Fruit fly (Drosophila melanogaster): ENCODE results near the gene CG9555.

Gene CG9555

DNA sequence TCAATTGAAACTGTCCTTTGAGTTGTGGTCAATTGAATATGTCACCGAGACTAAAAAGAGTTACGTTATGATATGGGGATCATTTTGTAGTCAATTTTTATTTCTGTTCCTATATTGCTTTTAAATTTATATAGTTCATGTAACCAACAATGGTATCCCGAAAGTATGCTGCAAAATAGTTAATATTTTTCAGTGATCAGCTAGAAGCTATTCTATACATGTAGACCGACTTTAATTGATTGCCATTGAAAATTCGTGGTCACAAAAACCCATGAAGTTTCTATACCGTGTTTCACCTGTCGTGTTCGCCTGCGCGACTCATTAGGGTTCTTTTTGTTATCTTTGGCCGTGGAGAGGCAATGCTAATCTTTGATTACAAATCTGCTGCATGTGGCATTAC lies 17.0 kb upstream of the CG9555 start:
- TF ChIP-seq Dif (GFP tag; optimal IDR thresholded peaks at IDR 0.05; ENCODE audit: partially characterized antibody) (no peak), psq (GFP tag; optimal IDR thresholded peaks at IDR 0.05) (no peak), N (GFP tag; optimal IDR thresholded peaks at IDR 0.05) (peak; percentile 21), Myc (optimal IDR thresholded peaks at IDR 0.05) (peak; percentile 41)

DNA sequence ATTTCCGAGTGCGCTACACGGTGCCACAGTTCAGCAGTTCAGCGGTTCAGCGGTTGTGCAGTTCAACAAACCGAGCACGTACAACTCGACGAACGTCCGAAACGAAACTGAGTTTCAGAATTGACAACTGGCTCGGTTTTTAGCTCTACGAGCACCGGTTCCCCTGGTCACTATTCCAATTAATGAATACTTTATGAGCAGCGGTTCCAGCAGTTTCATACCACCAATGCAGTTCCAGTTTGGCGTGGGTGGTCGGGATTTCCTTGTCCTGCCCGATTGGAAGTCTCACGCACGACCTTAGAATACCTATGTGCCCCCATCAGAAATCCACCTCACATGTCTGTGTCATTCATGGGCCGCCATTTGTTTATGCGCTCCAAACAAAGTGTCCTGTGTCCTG lies 16.2 kb upstream of the CG9555 start, which contains the start of gene CG9541:
TSS of gene CG9541 (minus strand) at position 101 of the 400 bp plus-strand sequence.
- TF ChIP-seq jim (GFP tag; optimal IDR thresholded peaks at IDR 0.05) = no peak
- TF ChIP-seq Abd-B (GFP tag; optimal IDR thresholded peaks at IDR 0.05) = no peak
- TF ChIP-seq foxo (GFP tag; optimal IDR thresholded peaks at IDR 0.05) = no peak
- TF ChIP-seq Jra (GFP tag; optimal IDR thresholded peaks at IDR 0.05) = no peak
- TF ChIP-seq Myc (optimal IDR thresholded peaks at IDR 0.05) = no peak
- no peak for TF ChIP-seq Dif (GFP tag; optimal IDR thresholded peaks at IDR 0.05; ENCODE audit: partially characterized antibody)
- no peak for TF ChIP-seq Hr78 (GFP tag; optimal IDR thresholded peaks at IDR 0.05)
- no peak for TF ChIP-seq rgr (GFP tag; optimal IDR thresholded peaks at IDR 0.05)
- no peak for TF ChIP-seq brk (GFP tag; optimal IDR thresholded peaks at IDR 0.05)
- no peak for TF ChIP-seq tai (GFP tag; optimal IDR thresholded peaks at IDR 0.05)
- TF ChIP-seq lola (GFP tag; optimal IDR thresholded peaks at IDR 0.05) = no peak

DNA sequence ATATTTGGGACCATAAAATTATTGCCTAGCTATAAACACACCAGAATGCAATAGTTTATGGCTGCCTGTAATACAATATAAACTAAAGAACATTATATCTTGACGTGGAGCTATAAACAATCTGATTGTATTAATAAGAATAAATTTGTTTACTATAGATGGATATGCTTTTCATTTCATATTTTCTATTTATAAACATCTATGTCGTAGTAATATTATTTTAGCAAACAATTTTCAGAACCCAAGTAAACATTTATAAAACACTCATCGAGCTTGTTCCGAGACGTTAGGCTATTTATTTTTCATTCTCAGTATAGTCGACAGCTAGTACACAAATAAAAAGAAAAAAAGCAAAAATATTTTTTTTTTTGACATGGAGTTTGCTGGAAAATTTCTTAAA lies 11.2 kb upstream of the CG9555 start, which contains the start of gene CG18662:
TSS of gene CG18662 (plus strand) at position 301 of the 400 bp plus-strand sequence.
- TF ChIP-seq pan (optimal IDR thresholded peaks at IDR 0.05) = no peak
- TF ChIP-seq CrebA (GFP tag; optimal IDR thresholded peaks at IDR 0.05; ENCODE audit: borderline replicate concordance) = no peak
- TF ChIP-seq Vsx2 (GFP tag; optimal IDR thresholded peaks at IDR 0.05; ENCODE audit: partially characterized antibody) = no peak
- TF ChIP-seq psq (GFP tag; optimal IDR thresholded peaks at IDR 0.05) = no peak
- no peak for TF ChIP-seq foxo (GFP tag; optimal IDR thresholded peaks at IDR 0.05)
- no peak for TF ChIP-seq woc (GFP tag; optimal IDR thresholded peaks at IDR 0.05)
- no peak for TF ChIP-seq rgr (GFP tag; optimal IDR thresholded peaks at IDR 0.05)
- TF ChIP-seq GATAd (GFP tag; optimal IDR thresholded peaks at IDR 0.05) = no peak

DNA sequence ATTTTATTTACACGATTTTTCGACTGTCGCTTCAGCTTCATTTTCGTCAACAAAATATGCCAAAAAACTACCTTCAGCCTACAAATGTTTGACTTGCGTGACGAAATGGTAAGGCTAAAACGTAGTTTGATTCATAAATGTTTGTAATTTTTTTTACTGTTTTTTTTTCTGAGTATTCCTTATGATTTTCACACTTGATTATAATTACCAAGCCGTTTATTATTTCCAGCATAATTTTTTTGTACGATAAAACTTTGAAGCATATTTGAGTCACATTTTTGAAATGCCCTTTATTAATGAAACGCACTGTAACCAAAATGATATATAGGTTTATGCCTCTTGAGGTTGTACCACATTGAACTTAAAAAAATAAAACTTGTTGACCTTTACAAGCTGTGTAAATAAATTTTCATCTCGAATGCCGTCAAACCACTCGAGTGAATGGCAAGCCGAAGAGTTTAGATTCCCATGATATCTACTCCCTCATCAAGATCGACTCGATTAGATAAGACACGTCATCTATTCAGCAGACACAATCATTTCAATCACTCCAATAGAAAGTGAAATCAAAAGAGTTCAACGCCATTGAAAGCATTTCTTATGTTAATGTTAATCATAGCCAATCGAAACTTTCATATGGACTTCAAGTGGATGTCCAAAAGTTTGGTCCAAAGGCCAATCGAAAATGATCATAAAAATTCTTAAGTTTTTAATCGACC lies 8.8 kb upstream of the CG9555 start:
- TF ChIP-seq br (GFP tag; optimal IDR thresholded peaks at IDR 0.05) (no peak), Dfd (GFP tag; optimal IDR thresholded peaks at IDR 0.05) (no peak), ey (GFP tag; optimal IDR thresholded peaks at IDR 0.05) (no peak), sage (GFP tag; optimal IDR thresholded peaks at IDR 0.05) (no peak), CG32264 (GFP tag; optimal IDR thresholded peaks at IDR 0.05) (no peak), pan (optimal IDR thresholded peaks at IDR 0.05) (no peak), rgr (GFP tag; optimal IDR thresholded peaks at IDR 0.05) (no peak), OdsH (GFP tag; optimal IDR thresholded peaks at IDR 0.05) (no peak), Jra (GFP tag; optimal IDR thresholded peaks at IDR 0.05) (no peak), tai (GFP tag; optimal IDR thresholded peaks at IDR 0.05) (no peak)

DNA sequence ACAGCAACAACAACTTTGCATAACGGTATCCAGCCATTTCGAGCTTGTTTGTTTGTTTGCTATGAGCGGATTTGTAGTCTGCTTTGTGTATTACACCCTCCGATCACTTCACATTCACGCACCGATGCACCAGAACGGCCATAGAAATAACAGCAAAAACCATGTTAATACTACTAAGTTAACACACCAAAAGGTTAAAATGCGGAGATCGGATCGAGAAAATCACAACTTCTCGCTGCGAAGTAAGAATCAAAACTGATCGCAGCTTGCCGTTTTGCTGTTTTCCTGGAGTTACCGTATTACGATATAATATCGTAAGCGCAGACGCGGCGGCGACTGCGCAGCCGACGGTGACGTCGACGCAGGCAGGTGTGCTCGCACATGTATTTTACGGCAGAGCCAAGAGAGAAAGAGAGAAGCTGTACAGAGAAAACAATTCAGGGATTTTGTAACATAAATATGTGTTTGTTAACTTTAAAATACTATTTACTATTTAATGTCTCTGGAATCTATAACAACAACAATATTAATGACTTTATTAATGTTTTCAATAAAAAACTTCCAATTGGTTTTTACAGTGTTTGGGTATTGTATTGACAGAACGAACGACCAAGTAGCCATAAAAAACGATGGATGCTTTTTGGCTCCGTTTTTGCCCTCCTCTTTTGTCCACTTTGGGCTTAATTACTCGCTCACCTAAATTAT lies 6.8 kb upstream of the CG9555 start, which contains the start of gene CG13101:
TSS of gene CG13101 (minus strand) at position 259 of the 705 bp plus-strand sequence.
- TF ChIP-seq N (GFP tag; optimal IDR thresholded peaks at IDR 0.05) (no peak), usp (GFP tag; optimal IDR thresholded peaks at IDR 0.05) (no peak), tai (GFP tag; optimal IDR thresholded peaks at IDR 0.05) (peak; percentile 88), jim (GFP tag; optimal IDR thresholded peaks at IDR 0.05) (no peak), Hnf4 (GFP tag; optimal IDR thresholded peaks at IDR 0.05) (peak; percentile 97), Dfd (GFP tag; optimal IDR thresholded peaks at IDR 0.05) (peak; percentile 27), br (GFP tag; optimal IDR thresholded peaks at IDR 0.05) (peak; percentile 96), foxo (GFP tag; optimal IDR thresholded peaks at IDR 0.05) (peak in 1 of 2 experiments; percentile 97), Dif (GFP tag; optimal IDR thresholded peaks at IDR 0.05; ENCODE audit: partially characterized antibody) (peak; percentile 31), Rel (GFP tag; optimal IDR thresholded peaks at IDR 0.05) (peak; percentile 81), Rel (tag; optimal IDR thresholded peaks at IDR 0.05) (peak; percentile 80), OdsH (GFP tag; optimal IDR thresholded peaks at IDR 0.05) (peak; percentile 98), CrebA (GFP tag; optimal IDR thresholded peaks at IDR 0.05; ENCODE audit: borderline replicate concordance) (peak; percentile 34), brk (GFP tag; optimal IDR thresholded peaks at IDR 0.05) (peak; percentile 95), ey (GFP tag; optimal IDR thresholded peaks at IDR 0.05) (peak; percentile 95), rgr (GFP tag; optimal IDR thresholded peaks at IDR 0.05) (peak; percentile 98), Vsx2 (GFP tag; optimal IDR thresholded peaks at IDR 0.05; ENCODE audit: partially characterized antibody) (no peak), sv (GFP tag; optimal IDR thresholded peaks at IDR 0.05) (peak; percentile 92), Hr83 (GFP tag; optimal IDR thresholded peaks at IDR 0.05; ENCODE audit: poor library complexity, severe bottlenecking) (no peak), dmrt93B (GFP tag; optimal IDR thresholded peaks at IDR 0.05) (peak; percentile 90), dl (GFP tag; optimal IDR thresholded peaks at IDR 0.05; ENCODE audit: insufficient read depth in 1 of 2, partially characterized antibody in 2 of 2) (no peak), Jra (GFP tag; optimal IDR thresholded peaks at IDR 0.05) (peak; percentile 96), pan (optimal IDR thresholded peaks at IDR 0.05) (no peak), CG32264 (GFP tag; optimal IDR thresholded peaks at IDR 0.05) (peak; percentile 89), Sp1 (GFP tag; optimal IDR thresholded peaks at IDR 0.05) (peak; percentile 97), h (GFP tag; optimal IDR thresholded peaks at IDR 0.05) (peak; percentile 99), Myc (optimal IDR thresholded peaks at IDR 0.05) (no peak), sage (GFP tag; optimal IDR thresholded peaks at IDR 0.05) (peak; percentile 95), Abd-B (GFP tag; optimal IDR thresholded peaks at IDR 0.05) (no peak), lola (GFP tag; optimal IDR thresholded peaks at IDR 0.05) (no peak), fru (GFP tag; optimal IDR thresholded peaks at IDR 0.05) (peak; percentile 93), woc (GFP tag; optimal IDR thresholded peaks at IDR 0.05) (peak; percentile 96), Hr78 (GFP tag; optimal IDR thresholded peaks at IDR 0.05) (no peak), psq (GFP tag; optimal IDR thresholded peaks at IDR 0.05) (peak; percentile 95)
